Fruit fly (Drosophila melanogaster) whole organism, embryonic: ENCODE results near the gene CG33111.
A peak's percentile ranks its signal among the peaks of the same experiment; 100 is the strongest.

Experiments used
- Adf1 ChIP-seq: fragments of 200-800 bp; sonication (Bioruptor generic); IDR thresholded peaks from 2 replicates; pipeline ENCODE4 v1.3.6; 2022; ENCODE audit warnings: missing biosample characterization, missing genetic modification characterization
- Atf-2 ChIP-seq: fragments of 200-800 bp; sonication (Bioruptor generic); optimal IDR thresholded peaks from 2 replicates; lab custom pipeline; 2016; ENCODE audit warnings: missing biosample characterization, missing genetic modification characterization
- Bgb ChIP-seq: fragments of 200-800 bp; sonication (Bioruptor generic); IDR thresholded peaks from 2 replicates; pipeline ENCODE4 v1.3.6; 2022; ENCODE audit warnings: missing biosample characterization, missing genetic modification characterization; ENCODE audit not compliant: partially characterized antibody
- CG10267 ChIP-seq: fragments of 200-800 bp; sonication (Bioruptor generic); optimal IDR thresholded peaks from 2 replicates; lab custom pipeline; 2018; ENCODE audit warnings: missing biosample characterization, mild to moderate bottlenecking, missing genetic modification characterization, moderate library complexity
- CG11085 ChIP-seq: fragments of 200-800 bp; sonication (Bioruptor generic); IDR thresholded peaks from 2 replicates; pipeline ENCODE4 v1.3.6; 2022; ENCODE audit warnings: missing biosample characterization, missing genetic modification characterization
- CG11504 ChIP-seq: fragments of 200-800 bp; sonication (Bioruptor generic); optimal IDR thresholded peaks from 3 replicates; lab custom pipeline; 2019; ENCODE audit warnings: missing biosample characterization, mild to moderate bottlenecking, missing genetic modification characterization, moderate library complexity
- CG12659 ChIP-seq: fragments of 200-800 bp; sonication (Bioruptor generic); optimal IDR thresholded peaks from 3 replicates; lab custom pipeline; 2017; ENCODE audit warnings: mild to moderate bottlenecking, missing biosample characterization, missing genetic modification reagents, missing genetic modification characterization
- CG13775 ChIP-seq: fragments of 200-800 bp; sonication (Bioruptor generic); optimal IDR thresholded peaks from 3 replicates; lab custom pipeline; 2017; ENCODE audit warnings: missing biosample characterization, mild to moderate bottlenecking, missing genetic modification characterization
- CG14667 ChIP-seq: fragments of 200-800 bp; sonication (Bioruptor generic); IDR thresholded peaks from 2 replicates; pipeline ENCODE4 v1.3.6; 2022; ENCODE audit warnings: missing biosample characterization, missing genetic modification characterization
- CG15479 ChIP-seq: fragments of 200-800 bp; sonication (Bioruptor generic); optimal IDR thresholded peaks from 3 replicates; lab custom pipeline; 2019; ENCODE audit warnings: missing biosample characterization, mild to moderate bottlenecking, missing genetic modification characterization, moderate library complexity
- CG1792 ChIP-seq: fragments of 200-800 bp; sonication (Bioruptor generic); optimal IDR thresholded peaks from 2 replicates; lab custom pipeline; 2016; ENCODE audit warnings: missing biosample characterization, missing genetic modification characterization
- CG2889 ChIP-seq: fragments of 200-800 bp; sonication (Bioruptor generic); IDR thresholded peaks from 3 replicates; pipeline ENCODE4 v1.3.6; 2022; ENCODE audit warnings: missing biosample characterization, missing genetic modification characterization
- CG30431 ChIP-seq: fragments of 200-800 bp; sonication (Bioruptor generic); optimal IDR thresholded peaks from 2 replicates; lab custom pipeline; 2017; ENCODE audit warnings: missing biosample characterization, missing genetic modification characterization
- CG34376 ChIP-seq: fragments of 200-800 bp; sonication (Bioruptor generic); optimal IDR thresholded peaks from 2 replicates; lab custom pipeline; 2018; ENCODE audit warnings: missing biosample characterization, mild to moderate bottlenecking, missing genetic modification characterization
- CG4820 ChIP-seq: fragments of 200-800 bp; sonication (Bioruptor generic); optimal IDR thresholded peaks from 3 replicates; lab custom pipeline; 2016; ENCODE audit warnings: missing biosample characterization, missing genetic modification characterization
- CG4854 ChIP-seq: fragments of 200-800 bp; sonication (Bioruptor generic); optimal IDR thresholded peaks from 2 replicates; lab custom pipeline; 2016; ENCODE audit warnings: missing biosample characterization, missing genetic modification characterization, inconsistent platforms
- CG6683 ChIP-seq: fragments of 200-800 bp; sonication (Bioruptor generic); optimal IDR thresholded peaks from 2 replicates; lab custom pipeline; 2017; ENCODE audit warnings: missing biosample characterization, mild to moderate bottlenecking, missing genetic modification characterization, missing genetic modification reagents
- CG7271 ChIP-seq: fragments of 200-800 bp; sonication (Bioruptor generic); optimal IDR thresholded peaks from 2 replicates; lab custom pipeline; 2018; ENCODE audit warnings: missing biosample characterization, mild to moderate bottlenecking, missing genetic modification characterization, moderate library complexity
- CG7357 ChIP-seq: fragments of 200-800 bp; sonication (Bioruptor generic); IDR thresholded peaks from 3 replicates; pipeline ENCODE4 v1.3.6; 2022; ENCODE audit warnings: missing biosample characterization, missing genetic modification characterization
- CG7556 ChIP-seq: fragments of 200-800 bp; sonication (Bioruptor generic); optimal IDR thresholded peaks from 2 replicates; lab custom pipeline; 2017; ENCODE audit warnings: missing biosample characterization, mild to moderate bottlenecking, missing genetic modification characterization
- CG7786 ChIP-seq: fragments of 200-800 bp; sonication (Bioruptor generic); optimal IDR thresholded peaks from 2 replicates; lab custom pipeline; 2016; ENCODE audit warnings: missing biosample characterization, missing genetic modification characterization
- CG8359 ChIP-seq: fragments of 200-800 bp; sonication (Bioruptor generic); optimal IDR thresholded peaks from 2 replicates; lab custom pipeline; 2017; ENCODE audit warnings: missing biosample characterization, mild to moderate bottlenecking, missing genetic modification characterization, borderline replicate concordance
- CG8388 ChIP-seq: fragments of 200-800 bp; sonication (Bioruptor generic); optimal IDR thresholded peaks from 2 replicates; lab custom pipeline; 2019; ENCODE audit warnings: missing biosample characterization, mild to moderate bottlenecking, missing genetic modification characterization, moderate library complexity
- CG9215 ChIP-seq: fragments of 200-800 bp; sonication (Bioruptor generic); IDR thresholded peaks from 2 replicates; pipeline ENCODE4 v1.3.6; 2022; ENCODE audit warnings: missing biosample characterization, missing genetic modification characterization
- Dbx ChIP-seq: fragments of 200-800 bp; sonication (Bioruptor generic); IDR thresholded peaks from 3 replicates; pipeline ENCODE4 v1.3.6; 2022; ENCODE audit warnings: missing biosample characterization, missing genetic modification characterization
- Dref ChIP-seq: fragments of 200-800 bp; sonication (Bioruptor generic); IDR thresholded peaks from 2 replicates; pipeline ENCODE4 v1.3.6; 2022; ENCODE audit warnings: missing biosample characterization, missing genetic modification characterization
- H15 ChIP-seq: fragments of 200-800 bp; sonication (Bioruptor generic); IDR thresholded peaks from 3 replicates; pipeline ENCODE4 v1.3.6; 2022; ENCODE audit warnings: missing biosample characterization, missing genetic modification characterization
- Hmr ChIP-seq: fragments of 200-800 bp; sonication (Bioruptor generic); optimal IDR thresholded peaks from 3 replicates; lab custom pipeline; 2017; ENCODE audit warnings: mild to moderate bottlenecking, missing biosample characterization, missing genetic modification reagents, missing genetic modification characterization
- Mrtf ChIP-seq: fragments of 200-800 bp; sonication (Bioruptor generic); IDR thresholded peaks from 3 replicates; pipeline ENCODE4 v1.3.6; 2022; ENCODE audit warnings: missing biosample characterization, missing genetic modification characterization
- Nf-YC ChIP-seq: fragments of 200-800 bp; optimal IDR thresholded peaks from 3 replicates; lab custom pipeline; 2019; ENCODE audit warnings: missing biosample characterization, mild to moderate bottlenecking, missing genetic modification characterization, moderate library complexity
- Pdp1 ChIP-seq, 2 experiments: fragments of 200-800 bp; sonication (Bioruptor generic); optimal IDR thresholded peaks; 3 replicates each; lab custom pipeline; 2016; ENCODE audit warnings: missing biosample characterization in 2 of 2, missing genetic modification characterization in 2 of 2, mild to moderate bottlenecking in 1 of 2, moderate library complexity in 1 of 2
- Six4 ChIP-seq: fragments of 200-800 bp; sonication (Bioruptor generic); optimal IDR thresholded peaks from 2 replicates; lab custom pipeline; 2016; ENCODE audit warnings: missing biosample characterization, missing genetic modification characterization
- Sox100B ChIP-seq: fragments of 200-800 bp; sonication (Bioruptor generic); optimal IDR thresholded peaks from 3 replicates; lab custom pipeline; 2018; ENCODE audit warnings: missing biosample characterization, mild to moderate bottlenecking, missing genetic modification characterization
- TFAM ChIP-seq: fragments of 200-800 bp; sonication (Bioruptor generic); optimal IDR thresholded peaks from 2 replicates; lab custom pipeline; 2017; ENCODE audit warnings: missing biosample characterization, missing genetic modification characterization, inconsistent platforms
- Vsx1 ChIP-seq: fragments of 200-800 bp; sonication (Bioruptor generic); optimal IDR thresholded peaks from 2 replicates; lab custom pipeline; 2017; ENCODE audit warnings: missing biosample characterization, mild to moderate bottlenecking, missing genetic modification characterization, missing genetic modification reagents
- ato ChIP-seq: fragments of 200-800 bp; sonication (Bioruptor generic); IDR thresholded peaks from 2 replicates; pipeline ENCODE4 v1.3.6; 2022; ENCODE audit warnings: missing biosample characterization, missing genetic modification characterization; ENCODE audit not compliant: partially characterized antibody
- bcd ChIP-seq: fragments of 200-800 bp; sonication (Bioruptor generic); optimal IDR thresholded peaks from 2 replicates; lab custom pipeline; 2017; ENCODE audit warnings: missing biosample characterization, mild to moderate bottlenecking, missing genetic modification characterization
- bowl ChIP-seq: fragments of 200-800 bp; sonication (Bioruptor generic); IDR thresholded peaks from 2 replicates; pipeline ENCODE4 v1.3.6; 2022; ENCODE audit warnings: missing biosample characterization, missing genetic modification characterization
- cg ChIP-seq: fragments of 200-800 bp; sonication (Bioruptor generic); optimal IDR thresholded peaks from 3 replicates; lab custom pipeline; 2019; ENCODE audit warnings: missing biosample characterization, mild to moderate bottlenecking, missing genetic modification characterization, moderate library complexity
- croc ChIP-seq: fragments of 200-800 bp; sonication (Bioruptor generic); conservative IDR thresholded peaks from 3 replicates; pipeline ENCODE4 v1.3.6; 2022; ENCODE audit warnings: missing biosample characterization, missing genetic modification characterization
- dati ChIP-seq: fragments of 200-800 bp; sonication (Bioruptor generic); IDR thresholded peaks from 2 replicates; pipeline ENCODE4 v1.3.6; 2022; ENCODE audit warnings: missing biosample characterization, missing genetic modification characterization
- dm ChIP-seq: fragments of 200-800 bp; sonication (Bioruptor generic); optimal IDR thresholded peaks from 3 replicates; lab custom pipeline; 2016; ENCODE audit warnings: missing biosample characterization, missing genetic modification characterization
- exex ChIP-seq: fragments of 200-800 bp; sonication (Bioruptor generic); optimal IDR thresholded peaks from 4 replicates; lab custom pipeline; 2018; ENCODE audit warnings: missing biosample characterization, mild to moderate bottlenecking, missing genetic modification characterization, moderate library complexity
- lab ChIP-seq: fragments of 200-800 bp; sonication (Bioruptor generic); optimal IDR thresholded peaks from 3 replicates; lab custom pipeline; 2017; ENCODE audit warnings: missing biosample characterization, missing genetic modification characterization, mild to moderate bottlenecking, moderate library complexity, missing genetic modification reagents
- mirr ChIP-seq: fragments of 200-800 bp; sonication (Bioruptor generic); optimal IDR thresholded peaks from 3 replicates; lab custom pipeline; 2018; ENCODE audit warnings: missing biosample characterization, mild to moderate bottlenecking, missing genetic modification characterization
- nerfin-2 ChIP-seq: fragments of 200-800 bp; sonication (Bioruptor generic); IDR thresholded peaks from 2 replicates; pipeline ENCODE4 v1.3.6; 2022; ENCODE audit warnings: missing biosample characterization, missing genetic modification characterization; ENCODE audit not compliant: partially characterized antibody
- org-1 ChIP-seq: fragments of 200-800 bp; sonication (Bioruptor generic); optimal IDR thresholded peaks from 2 replicates; lab custom pipeline; 2017; ENCODE audit warnings: missing biosample characterization, missing genetic modification characterization
- scrt ChIP-seq: fragments of 200-800 bp; sonication (Bioruptor generic); optimal IDR thresholded peaks from 2 replicates; lab custom pipeline; 2018; ENCODE audit warnings: missing biosample characterization, mild to moderate bottlenecking, missing genetic modification characterization, moderate library complexity
- sd ChIP-seq: fragments of 200-800 bp; sonication (Bioruptor generic); optimal IDR thresholded peaks from 3 replicates; lab custom pipeline; 2018; ENCODE audit warnings: missing biosample characterization, mild to moderate bottlenecking, missing genetic modification characterization, moderate library complexity
- sens-2 ChIP-seq: fragments of 200-800 bp; sonication (Bioruptor generic); IDR thresholded peaks from 2 replicates; pipeline ENCODE4 v1.3.6; 2022; ENCODE audit warnings: missing biosample characterization, missing genetic modification characterization
- zf30C ChIP-seq: fragments of 200-800 bp; sonication (Bioruptor generic); optimal IDR thresholded peaks from 3 replicates; lab custom pipeline; 2018; ENCODE audit warnings: missing biosample characterization, mild to moderate bottlenecking, missing genetic modification characterization

CG33111 gene

dm6 chr3R:23783961-23784360, 35.1 kb downstream of the CG33111 start (continued):
- TF ChIP-seq croc (GFP tag; lab: Robert Waterston, UW), result peak; percentile 72
- TF ChIP-seq CG7786 (GFP tag; lab: Kevin White, UChicago), result peak; percentile 48
- TF ChIP-seq CG15479 (GFP tag; lab: Kevin White, UChicago), result no peak
- TF ChIP-seq lab (GFP tag; lab: Kevin White, UChicago), result peak; percentile 51
- TF ChIP-seq nerfin-2 (GFP tag; lab: Robert Waterston, UW), result no peak
- no peak for TF ChIP-seq Dref (GFP tag; lab: Robert Waterston, UW)
- no peak for TF ChIP-seq zf30C (GFP tag; lab: Kevin White, UChicago)
- TF ChIP-seq CG8359 (GFP tag; lab: Kevin White, UChicago), result peak; percentile 68
- peak; percentile 19; the same call in 1 of the 2 replicates for TF ChIP-seq CG14667 (GFP tag; lab: Robert Waterston, UW)
- TF ChIP-seq CG9215 (GFP tag; lab: Robert Waterston, UW), result 0 out of 2 replicates have a peak, but pooled peaks have one; percentile 37
- TF ChIP-seq CG4854 (GFP tag; lab: Kevin White, UChicago), result peak; percentile 33
- TF ChIP-seq ato (GFP tag; lab: Robert Waterston, UW), result no peak
- TF ChIP-seq Vsx1 (GFP tag; lab: Kevin White, UChicago), result peak; percentile 79
- TF ChIP-seq cg, result no peak
- no peak for TF ChIP-seq CG2889 (GFP tag; lab: Robert Waterston, UW)
- peak; percentile 63 for TF ChIP-seq org-1 (GFP tag; lab: Kevin White, UChicago)
- peak; percentile 81 for TF ChIP-seq CG4820 (GFP tag; lab: Kevin White, UChicago)
- TF ChIP-seq TFAM (GFP tag; lab: Kevin White, UChicago), result peak; percentile 2
- peak; percentile 61 for TF ChIP-seq CG12659 (GFP tag; lab: Kevin White, UChicago)
- peak; percentile 76 for TF ChIP-seq CG7556 (GFP tag; lab: Kevin White, UChicago)
- TF ChIP-seq dati (GFP tag; lab: Robert Waterston, UW), result no peak
- 0 out of 3 replicates have a peak, but pooled peaks have one; percentile 40 for TF ChIP-seq CG7357 (GFP tag; lab: Robert Waterston, UW)
- TF ChIP-seq CG8388 (GFP tag; lab: Kevin White, UChicago), result peak; percentile 85
- peak; percentile 26 for TF ChIP-seq CG6683 (GFP tag; lab: Kevin White, UChicago)
- peak; percentile 82 for TF ChIP-seq CG11504
- peak; percentile 8 for TF ChIP-seq CG7271
- peak; percentile 78 for TF ChIP-seq CG10267 (tag; lab: Kevin White, UChicago)
- peak; percentile 67 for TF ChIP-seq Six4 (GFP tag; lab: Kevin White, UChicago)
- peak; percentile 67 for TF ChIP-seq bcd (GFP tag; lab: Kevin White, UChicago)
- no peak for TF ChIP-seq scrt (GFP tag; lab: Kevin White, UChicago)
- peak; percentile 71 for TF ChIP-seq CG30431 (GFP tag; lab: Kevin White, UChicago)
- 0 out of 2 replicates have a peak, but pooled peaks have one; percentile 23 for TF ChIP-seq sens-2

dm6 chr3R:23783403-23783757, 35.7 kb downstream of the CG33111 start:
- TF ChIP-seq exex (tag; lab: Kevin White, UChicago) (peak; percentile 59), mirr (peak; percentile 46), Hmr (GFP tag; lab: Kevin White, UChicago) (no peak), CG13775 (no peak), Nf-YC (tag; lab: Kevin White, UChicago) (peak; percentile 56), Adf1 (no peak; the same call in 1 of the 2 replicates), Bgb (no peak), Dbx (GFP tag; lab: Robert Waterston, UW) (no peak), sd (tag; lab: Kevin White, UChicago) (peak; percentile 30), CG34376 (GFP tag; lab: Kevin White, UChicago) (peak; percentile 49), H15 (GFP tag; lab: Robert Waterston, UW) (no peak), CG11085 (GFP tag; lab: Robert Waterston, UW) (no peak), CG1792 (no peak), bowl (GFP tag; lab: Robert Waterston, UW) (no peak), Sox100B (GFP tag; lab: Kevin White, UChicago) (no peak), Atf-2 (GFP tag; lab: Kevin White, UChicago) (no peak), dm (no peak), Pdp1 (GFP tag; optimal IDR thresholded peaks at IDR 0.05; lab: Kevin White, UChicago) (peak in 1 of 2 experiments; percentile 32), Mrtf (GFP tag; lab: Robert Waterston, UW) (no peak)
